Worm (Caenorhabditis elegans) whole organism, early embryonic: ENCODE data around the gene asp-9.

Experiments used
- B0310.2 ChIP-seq: sonication (generic microtip); optimal IDR thresholded peaks from 2 replicates; lab custom pipeline; 2016; ENCODE audit warnings: mild to moderate bottlenecking, missing genetic modification characterization, missing compliant biosample characterization
- F13C5.2 ChIP-seq: sonication (generic microtip); optimal IDR thresholded peaks from 2 replicates; lab custom pipeline; 2017; ENCODE audit warnings: mild to moderate bottlenecking, missing genetic modification characterization, inconsistent platforms, missing compliant biosample characterization
- aly-1 ChIP-seq: sonication (generic microtip); optimal IDR thresholded peaks from 2 replicates; lab custom pipeline; 2016; ENCODE audit warnings: missing genetic modification characterization, missing compliant biosample characterization
- ama-1 ChIP-seq: fragments of 150-350 bp; optimal IDR thresholded peaks from 2 replicates; lab custom pipeline; 2014
- ceh-13 ChIP-seq: fragments of 200-800 bp; sonication (Bioruptor generic); optimal IDR thresholded peaks from 2 replicates; lab custom pipeline; 2018; ENCODE audit warnings: mild to moderate bottlenecking, missing genetic modification characterization, missing compliant biosample characterization
- ceh-36 ChIP-seq: sonication (generic microtip); optimal IDR thresholded peaks from 2 replicates; lab custom pipeline; 2016; ENCODE audit warnings: missing genetic modification characterization, inconsistent platforms, missing compliant biosample characterization
- ets-7 ChIP-seq: sonication (generic microtip); optimal IDR thresholded peaks from 2 replicates; lab custom pipeline; 2016; ENCODE audit warnings: missing genotype, missing genetic modification characterization, missing compliant biosample characterization
- flt-1 ChIP-seq: fragments of 200-800 bp; sonication (Bioruptor generic); IDR thresholded peaks from 2 replicates; pipeline ENCODE4 v1.3.6; 2022; ENCODE audit warnings: missing genetic modification characterization, missing compliant biosample characterization
- hmbx-1 ChIP-seq: sonication (generic microtip); optimal IDR thresholded peaks from 2 replicates; lab custom pipeline; 2016; ENCODE audit warnings: mild to moderate bottlenecking, missing genetic modification characterization, missing compliant biosample characterization
- hmg-4 ChIP-seq: fragments of 200-800 bp; sonication (Bioruptor generic); optimal IDR thresholded peaks from 2 replicates; lab custom pipeline; 2018; ENCODE audit warnings: mild to moderate bottlenecking, missing genetic modification characterization, missing compliant biosample characterization
- hnd-1 ChIP-seq: sonication (generic microtip); optimal IDR thresholded peaks from 2 replicates; lab custom pipeline; 2016; ENCODE audit warnings: missing genetic modification characterization, missing compliant biosample characterization
- pes-1 ChIP-seq: fragments of 200-800 bp; sonication (Bioruptor generic); IDR thresholded peaks from 2 replicates; pipeline ENCODE4 v1.3.6; 2022; ENCODE audit warnings: missing genetic modification reagents, missing genetic modification characterization, missing compliant biosample characterization
- scrt-1 ChIP-seq: fragments of 200-800 bp; sonication (Bioruptor generic); IDR thresholded peaks from 2 replicates; pipeline ENCODE4 v1.3.6; 2022; ENCODE audit warnings: missing genetic modification characterization, missing compliant biosample characterization
- sea-1 ChIP-seq: fragments of 200-800 bp; sonication (Bioruptor generic); conservative IDR thresholded peaks from 2 replicates; pipeline ENCODE4 v1.3.6; 2022; ENCODE audit warnings: missing genetic modification characterization, missing compliant biosample characterization
- tbx-11 ChIP-seq: fragments of 200-800 bp; sonication (Bioruptor generic); IDR thresholded peaks from 2 replicates; pipeline ENCODE4 v1.3.6; 2022; ENCODE audit warnings: missing genetic modification characterization, missing compliant biosample characterization
- tbx-37 ChIP-seq: fragments of 200-800 bp; sonication (Bioruptor generic); conservative IDR thresholded peaks from 2 replicates; pipeline ENCODE4 v1.3.6; 2022; ENCODE audit warnings: missing genetic modification reagents, missing genetic modification characterization, missing compliant biosample characterization
- tra-4 ChIP-seq: sonication (generic microtip); optimal IDR thresholded peaks from 2 replicates; lab custom pipeline; 2017; ENCODE audit warnings: missing genetic modification characterization, missing compliant biosample characterization

The asp-9 gene

ce11 chrIV:6172959-6173358, 12.7 kb upstream of the asp-9 start:
- TF ChIP-seq flt-1 (GFP tag; lab: Robert Waterston, UW) = no peak
- no peak for TF ChIP-seq tbx-37 (GFP tag; lab: Robert Waterston, UW)
- no peak for TF ChIP-seq hmg-4 (GFP tag; lab: Kevin White, UChicago)
- no peak for TF ChIP-seq ceh-36 (tag; lab: Kevin White, UChicago)
- no peak for TF ChIP-seq B0310.2 (tag; lab: Kevin White, UChicago)
- no peak for TF ChIP-seq pes-1 (GFP tag; lab: Robert Waterston, UW)
- no peak for TF ChIP-seq ets-7 (tag; lab: Kevin White, UChicago)
- TF ChIP-seq hmbx-1 (tag; lab: Kevin White, UChicago) = no peak

ce11 chrIV:6177383-6177782, 8.3 kb upstream of the asp-9 start:
- TF ChIP-seq sea-1 (GFP tag; lab: Robert Waterston, UW) (no peak), ceh-13 (GFP tag; lab: Kevin White, UChicago) (no peak), pes-1 (GFP tag; lab: Robert Waterston, UW) (no peak), hnd-1 (tag; lab: Kevin White, UChicago) (no peak), flt-1 (GFP tag; lab: Robert Waterston, UW) (no peak), aly-1 (no peak), ama-1 (lab: Kevin White, UChicago) (no peak), F13C5.2 (tag; lab: Kevin White, UChicago) (no peak), ets-7 (tag; lab: Kevin White, UChicago) (no peak), ceh-36 (tag; lab: Kevin White, UChicago) (no peak), tbx-37 (GFP tag; lab: Robert Waterston, UW) (no peak), tra-4 (tag; lab: Kevin White, UChicago) (no peak), scrt-1 (GFP tag; lab: Robert Waterston, UW) (no peak), tbx-11 (GFP tag; lab: Robert Waterston, UW) (no peak)

ce11 chrIV:6183757-6184156, 1.9 kb upstream of the asp-9 start, which contains the start of gene unc-77:
Gene unc-77 (minus strand): TSS chrIV:6183857.
- TF ChIP-seq hmbx-1 (tag; lab: Kevin White, UChicago) = no peak

ce11 chrIV:6187160-6187559, 1.5 kb downstream of the asp-9 start:
- TF ChIP-seq tra-4 (tag; lab: Kevin White, UChicago) = no peak
- TF ChIP-seq hnd-1 (tag; lab: Kevin White, UChicago) = no peak
- TF ChIP-seq ceh-13 (GFP tag; lab: Kevin White, UChicago) = no peak
- TF ChIP-seq hmg-4 (GFP tag; lab: Kevin White, UChicago) = no peak
- TF ChIP-seq pes-1 (GFP tag; lab: Robert Waterston, UW) = no peak
- TF ChIP-seq sea-1 (GFP tag; lab: Robert Waterston, UW) = no peak

- TF ChIP-seq tbx-11 (GFP tag; lab: Robert Waterston, UW) (no peak), aly-1 (no peak), ceh-13 (GFP tag; lab: Kevin White, UChicago) (no peak), tbx-37 (GFP tag; lab: Robert Waterston, UW) (no peak), hnd-1 (tag; lab: Kevin White, UChicago) (no peak), F13C5.2 (tag; lab: Kevin White, UChicago) (no peak), sea-1 (GFP tag; lab: Robert Waterston, UW) (no peak), pes-1 (GFP tag; lab: Robert Waterston, UW) (no peak), ceh-36 (tag; lab: Kevin White, UChicago) (no peak), ama-1 (lab: Kevin White, UChicago) (no peak), tra-4 (tag; lab: Kevin White, UChicago) (no peak), hmbx-1 (tag; lab: Kevin White, UChicago) (no peak), B0310.2 (tag; lab: Kevin White, UChicago) (no peak), ets-7 (tag; lab: Kevin White, UChicago) (no peak), hmg-4 (GFP tag; lab: Kevin White, UChicago) (no peak), flt-1 (GFP tag; lab: Robert Waterston, UW) (no peak), scrt-1 (GFP tag; lab: Robert Waterston, UW) (no peak)
Observed at ce11 chrIV:6200249-6200648, 14.6 kb downstream of the asp-9 start.

- no peak for TF ChIP-seq hmg-4 (GFP tag; lab: Kevin White, UChicago)
- TF ChIP-seq hmbx-1 (tag; lab: Kevin White, UChicago) = no peak
- no peak for TF ChIP-seq scrt-1 (GFP tag; lab: Robert Waterston, UW)
- no peak for TF ChIP-seq ama-1 (lab: Kevin White, UChicago)
- TF ChIP-seq ets-7 (tag; lab: Kevin White, UChicago) = no peak
- no peak for TF ChIP-seq ceh-36 (tag; lab: Kevin White, UChicago)
- TF ChIP-seq pes-1 (GFP tag; lab: Robert Waterston, UW) = no peak
- TF ChIP-seq tra-4 (tag; lab: Kevin White, UChicago) = no peak
- no peak for TF ChIP-seq flt-1 (GFP tag; lab: Robert Waterston, UW)
- no peak for TF ChIP-seq sea-1 (GFP tag; lab: Robert Waterston, UW)
- no peak for TF ChIP-seq tbx-37 (GFP tag; lab: Robert Waterston, UW)
- no peak for TF ChIP-seq B0310.2 (tag; lab: Kevin White, UChicago)
Observed at ce11 chrIV:6201769-6202168, 16.1 kb downstream of the asp-9 start, which contains the start of gene tkr-2. Gene tkr-2 (plus strand): TSS chrIV:6202069.

- no peak for TF ChIP-seq tra-4 (tag; lab: Kevin White, UChicago)
- TF ChIP-seq scrt-1 (GFP tag; lab: Robert Waterston, UW) = 0 out of 2 replicates have a peak, but pooled peaks have one; percentile 23
- peak; percentile 74; the same call in 1 of the 2 replicates for TF ChIP-seq pes-1 (GFP tag; lab: Robert Waterston, UW)
- peak; percentile 90 for TF ChIP-seq tbx-37 (GFP tag; lab: Robert Waterston, UW)
- TF ChIP-seq flt-1 (GFP tag; lab: Robert Waterston, UW) = peak; percentile 10; the same call in 1 of the 2 replicates
- no peak for TF ChIP-seq ama-1 (lab: Kevin White, UChicago)
- peak; percentile 35 for TF ChIP-seq F13C5.2 (tag; lab: Kevin White, UChicago)
Observed at ce11 chrIV:6206294-6206776, 20.6 kb downstream of the asp-9 start, which contains the start of gene C49A9.10. Gene C49A9.10 (minus strand): TSS chrIV:6206344.
